Worm (Caenorhabditis elegans) whole organism, L4 larva: ENCODE data around the gene F43G6.8.

ENCODE experiments used
- F49E8.2 ChIP-seq: sonication (generic microtip); optimal IDR thresholded peaks from 2 replicates; lab custom pipeline; 2016; ENCODE audit warnings: missing compliant biosample characterization, mild to moderate bottlenecking, missing genetic modification characterization, borderline replicate concordance
- Y48G9A.11 ChIP-seq: fragments of 200-800 bp; sonication (Bioruptor generic); IDR thresholded peaks from 2 replicates; pipeline ENCODE4 v1.3.6; 2022; ENCODE audit warnings: missing genetic modification reagents, missing genetic modification characterization, missing compliant biosample characterization
- aha-1 ChIP-seq: fragments of 150-350 bp; peaks from one replicate; lab custom pipeline; 2014; ENCODE audit warnings: missing biosample characterization, missing genetic modification characterization
- ama-1 ChIP-seq: fragments of 150-350 bp; optimal IDR thresholded peaks from 2 replicates; lab custom pipeline; 2014; ENCODE audit warnings: inconsistent platforms, mixed read lengths
- daf-16 ChIP-seq, 3 experiments: sonication (generic microtip); optimal IDR thresholded peaks; 2 replicates each; lab custom pipeline; 2016 to 2017; ENCODE audit warnings: missing genetic modification characterization in 3 of 3, missing genetic modification reagents in 3 of 3, mild to moderate bottlenecking in 2 of 3, missing compliant biosample characterization in 2 of 3, missing biosample characterization in 1 of 3, moderate library complexity in 1 of 3
- daf-19 ChIP-seq: fragments of 200-800 bp; sonication (Bioruptor generic); conservative IDR thresholded peaks from 2 replicates; pipeline ENCODE4 v1.3.6; 2022; ENCODE audit warnings: missing genetic modification characterization, missing compliant biosample characterization
- dmd-6 ChIP-seq: fragments of 200-800 bp; sonication (Bioruptor generic); IDR thresholded peaks from 2 replicates; pipeline ENCODE4 v1.3.6; 2022; ENCODE audit warnings: missing genetic modification reagents, missing genetic modification characterization, missing compliant biosample characterization
- dmd-8 ChIP-seq: fragments of 200-800 bp; sonication (Bioruptor generic); IDR thresholded peaks from 2 replicates; pipeline ENCODE4 v1.3.6; 2022; ENCODE audit warnings: missing genetic modification characterization, missing compliant biosample characterization
- dmd-9 ChIP-seq: fragments of 200-800 bp; sonication (Bioruptor generic); IDR thresholded peaks from 2 replicates; pipeline ENCODE4 v1.3.6; 2022; ENCODE audit warnings: missing genetic modification reagents, missing genetic modification characterization, missing compliant biosample characterization
- dpl-1 ChIP-seq: fragments of 150-350 bp; optimal IDR thresholded peaks from 2 replicates; lab custom pipeline; 2014; ENCODE audit warnings: missing biosample characterization, missing genetic modification reagents, missing genetic modification characterization
- dve-1 ChIP-seq: sonication (generic microtip); optimal IDR thresholded peaks from 2 replicates; lab custom pipeline; 2017; ENCODE audit warnings: antibody characterized with exemption, mild to moderate bottlenecking, missing genetic modification characterization, missing compliant biosample characterization; ENCODE audit not compliant: insufficient read depth
- fkh-10 ChIP-seq: fragments of 150-350 bp; optimal IDR thresholded peaks from 2 replicates; lab custom pipeline; 2014; ENCODE audit warnings: missing biosample characterization, missing genetic modification reagents, missing genetic modification characterization
- gei-8 ChIP-seq: fragments of 200-800 bp; sonication (Bioruptor generic); optimal IDR thresholded peaks from 2 replicates; lab custom pipeline; 2018; ENCODE audit warnings: mild to moderate bottlenecking, missing genetic modification characterization, missing compliant biosample characterization
- hif-1 ChIP-seq, 2 experiments: sonication (generic microtip); optimal IDR thresholded peaks; 2 replicates each; lab custom pipeline; 2016 to 2017; ENCODE audit warnings: missing compliant biosample characterization in 2 of 2, missing genetic modification characterization in 2 of 2, missing genetic modification reagents in 2 of 2, missing genotype in 2 of 2, mild to moderate bottlenecking in 1 of 2
- hlh-11 ChIP-seq: fragments of 200-800 bp; sonication (Bioruptor generic); optimal IDR thresholded peaks from 2 replicates; lab custom pipeline; 2018; ENCODE audit warnings: mild to moderate bottlenecking, missing genetic modification characterization, missing compliant biosample characterization
- hlh-30 ChIP-seq: sonication (generic microtip); optimal IDR thresholded peaks from 2 replicates; lab custom pipeline; 2017; ENCODE audit warnings: antibody characterized with exemption, mild to moderate bottlenecking, missing genetic modification characterization, missing compliant biosample characterization; ENCODE audit not compliant: insufficient read depth
- hmg-1.1 ChIP-seq: fragments of 200-800 bp; sonication (Bioruptor generic); IDR thresholded peaks from 2 replicates; pipeline ENCODE4 v1.3.6; 2022; ENCODE audit warnings: missing genetic modification reagents, missing genetic modification characterization, missing compliant biosample characterization
- jun-1 ChIP-seq: fragments of 150-350 bp; optimal IDR thresholded peaks from 2 replicates; lab custom pipeline; 2014; ENCODE audit warnings: missing biosample characterization, missing genetic modification reagents, missing genetic modification characterization
- lin-1 ChIP-seq: fragments of 200-800 bp; sonication (Bioruptor generic); IDR thresholded peaks from 2 replicates; pipeline ENCODE4 v1.3.6; 2022; ENCODE audit warnings: missing genetic modification reagents, missing genetic modification characterization, missing compliant biosample characterization
- lin-29 ChIP-seq: fragments of 200-800 bp; sonication (Bioruptor generic); IDR thresholded peaks from 2 replicates; pipeline ENCODE4 v1.3.6; 2022; ENCODE audit warnings: missing genetic modification reagents, missing genetic modification characterization, missing compliant biosample characterization
- lin-38 ChIP-seq: fragments of 200-800 bp; sonication (Bioruptor generic); IDR thresholded peaks from 2 replicates; pipeline ENCODE4 v1.3.6; 2022; ENCODE audit warnings: missing genetic modification reagents, missing genetic modification characterization, missing compliant biosample characterization
- madf-5 ChIP-seq, 2 experiments: fragments of 200-800 bp; sonication (Bioruptor generic); IDR thresholded peaks; 2 replicates each; pipeline ENCODE4 v1.3.6; 2022; ENCODE audit warnings: missing compliant biosample characterization in 2 of 2, missing genetic modification characterization in 2 of 2
- mdl-1 ChIP-seq, 2 experiments: fragments of 150-350 bp in 1 of 2; sonication (generic microtip) in 1 of 2; optimal IDR thresholded peaks; 2 replicates each; lab custom pipeline; 2014 to 2017; ENCODE audit warnings: missing biosample characterization in 2 of 2, missing genetic modification characterization in 2 of 2
- mdt-29 ChIP-seq: fragments of 200-800 bp; sonication (Bioruptor generic); IDR thresholded peaks from 2 replicates; pipeline ENCODE4 v1.3.6; 2022; ENCODE audit warnings: missing genetic modification reagents, missing genetic modification characterization, missing compliant biosample characterization
- mep-1 ChIP-seq: fragments of 150-350 bp; sonication (generic microtip); optimal IDR thresholded peaks from 3 replicates; lab custom pipeline; 2014; ENCODE audit warnings: missing biosample characterization, missing genetic modification characterization
- mes-2 ChIP-seq: sonication (generic microtip); optimal IDR thresholded peaks from 2 replicates; lab custom pipeline; 2016; ENCODE audit warnings: missing genotype, mild to moderate bottlenecking, missing genetic modification characterization, missing compliant biosample characterization; ENCODE audit not compliant: poor library complexity, severe bottlenecking
- mxl-3 ChIP-seq: fragments of 200-800 bp; sonication (Bioruptor generic); optimal IDR thresholded peaks from 2 replicates; lab custom pipeline; 2018; ENCODE audit warnings: mild to moderate bottlenecking, missing genetic modification characterization, missing compliant biosample characterization
- nhr-10 ChIP-seq: fragments of 150-350 bp; optimal IDR thresholded peaks from 2 replicates; lab custom pipeline; 2014; ENCODE audit warnings: missing biosample characterization, missing genetic modification characterization
- nhr-102 ChIP-seq: sonication (generic microtip); optimal IDR thresholded peaks from 2 replicates; lab custom pipeline; 2016; ENCODE audit warnings: mild to moderate bottlenecking, missing genetic modification characterization, moderate library complexity, missing compliant biosample characterization
- nhr-11 ChIP-seq: fragments of 150-350 bp; optimal IDR thresholded peaks from 2 replicates; lab custom pipeline; 2014; ENCODE audit warnings: missing biosample characterization, missing genetic modification characterization
- nhr-28 ChIP-seq: fragments of 150-350 bp; optimal IDR thresholded peaks from 2 replicates; lab custom pipeline; 2014; ENCODE audit warnings: missing biosample characterization, missing genetic modification characterization
- nhr-48 ChIP-seq: sonication (generic microtip); optimal IDR thresholded peaks from 2 replicates; lab custom pipeline; 2016; ENCODE audit warnings: mild to moderate bottlenecking, missing genetic modification characterization, missing compliant biosample characterization
- nhr-6 ChIP-seq: fragments of 150-350 bp; optimal IDR thresholded peaks from 2 replicates; lab custom pipeline; 2014; ENCODE audit warnings: missing biosample characterization, missing genetic modification characterization
- sdz-12 ChIP-seq: fragments of 200-800 bp; sonication (Bioruptor generic); optimal IDR thresholded peaks from 2 replicates; lab custom pipeline; 2018; ENCODE audit warnings: mild to moderate bottlenecking, missing genetic modification characterization, missing compliant biosample characterization
- unc-130 ChIP-seq: sonication (generic microtip); optimal IDR thresholded peaks from 2 replicates; lab custom pipeline; 2016; ENCODE audit warnings: missing genetic modification reagents, missing genetic modification characterization, missing compliant biosample characterization
- zfp-3 ChIP-seq: fragments of 200-800 bp; sonication (Bioruptor generic); conservative IDR thresholded peaks from 2 replicates; pipeline ENCODE4 v1.3.6; 2022; ENCODE audit warnings: missing genetic modification reagents, missing genetic modification characterization, missing compliant biosample characterization
- zip-11 ChIP-seq: fragments of 200-800 bp; sonication (Bioruptor generic); IDR thresholded peaks from 2 replicates; pipeline ENCODE4 v1.3.6; 2022; ENCODE audit warnings: missing genetic modification characterization, missing compliant biosample characterization
- ztf-11 ChIP-seq: fragments of 150-350 bp; optimal IDR thresholded peaks from 2 replicates; lab custom pipeline; 2014; ENCODE audit warnings: missing biosample characterization, missing genetic modification characterization

The F43G6.8 gene

DNA sequence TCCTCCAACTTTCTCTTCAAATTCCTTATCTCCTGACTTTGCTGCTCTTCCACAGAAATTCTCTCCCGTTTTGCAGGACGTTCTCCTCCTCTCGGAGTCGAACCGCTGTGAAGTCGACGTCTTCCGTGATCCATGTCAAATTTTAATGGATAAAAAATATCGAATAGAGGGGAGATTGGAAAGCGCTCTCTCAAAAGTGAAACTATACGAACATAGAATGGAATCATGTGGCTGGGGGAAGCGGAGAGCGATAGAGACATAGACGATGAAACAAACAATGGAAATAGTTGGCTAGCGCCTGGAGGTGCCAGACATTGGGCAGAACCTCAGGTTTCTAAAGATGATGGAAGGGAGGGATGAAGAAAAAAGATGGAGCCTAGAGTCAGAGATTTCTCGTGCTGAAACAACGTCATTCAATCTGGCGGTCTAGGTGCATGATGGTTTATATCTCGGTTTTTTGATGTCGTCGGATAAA, at the start of gene F43G6.8:
Gene F43G6.8 (minus strand): TSS at position 198 of the 475 bp plus-strand sequence.
- no peak for TF ChIP-seq Y48G9A.11
- peak; percentile 64 for TF ChIP-seq hmg-1.1 (GFP tag; lab: Robert Waterston, UW)
- TF ChIP-seq unc-130 (GFP tag; lab: Kevin White, UChicago) = no peak
- TF ChIP-seq hif-1 (tag; optimal IDR thresholded peaks at IDR 0.05; lab: Kevin White, UChicago) = peak in 1 of 2 experiments; percentile 48
- TF ChIP-seq mep-1 = peak; percentile 56
- peak; percentile 36 for TF ChIP-seq mes-2 (tag; lab: Kevin White, UChicago)
- no peak for TF ChIP-seq zfp-3
- TF ChIP-seq nhr-48 (tag; lab: Kevin White, UChicago) = no peak
- no peak for TF ChIP-seq mxl-3
- 0 out of 2 replicates have a peak, but pooled peaks have one; percentile 18 for TF ChIP-seq dmd-8 (GFP tag; lab: Robert Waterston, UW)
- no peak for TF ChIP-seq gei-8 (GFP tag; lab: Kevin White, UChicago)
- peak; percentile 24 for TF ChIP-seq dpl-1 (GFP tag; lab: Kevin White, UChicago)
- TF ChIP-seq hlh-30 (tag; lab: Kevin White, UChicago) = peak; percentile 95
- TF ChIP-seq aha-1 (tag; lab: Kevin White, UChicago) = peak; percentile 75
- TF ChIP-seq daf-16 (GFP tag; optimal IDR thresholded peaks at IDR 0.05; lab: Kevin White, UChicago) = no peak
- TF ChIP-seq daf-16 (tag; optimal IDR thresholded peaks at IDR 0.05; lab: Kevin White, UChicago) = peak; percentile 2
- TF ChIP-seq sdz-12 (GFP tag; lab: Kevin White, UChicago) = no peak
- TF ChIP-seq nhr-6 (tag; lab: Kevin White, UChicago) = peak; percentile 23
- peak; percentile 80 for TF ChIP-seq nhr-11
- peak; percentile 73 for TF ChIP-seq ama-1 (lab: Kevin White, UChicago)
- TF ChIP-seq hlh-11 (tag; lab: Kevin White, UChicago) = peak; percentile 74
- TF ChIP-seq mdl-1 (tag; optimal IDR thresholded peaks at IDR 0.05; lab: Kevin White, UChicago) = peak in 1 of 2 experiments; percentile 74
- peak; percentile 53 for TF ChIP-seq nhr-28 (tag; lab: Kevin White, UChicago)
- TF ChIP-seq lin-29 (GFP tag; lab: Robert Waterston, UW) = no peak
- TF ChIP-seq, all 104 proteins: peak for 15

DNA sequence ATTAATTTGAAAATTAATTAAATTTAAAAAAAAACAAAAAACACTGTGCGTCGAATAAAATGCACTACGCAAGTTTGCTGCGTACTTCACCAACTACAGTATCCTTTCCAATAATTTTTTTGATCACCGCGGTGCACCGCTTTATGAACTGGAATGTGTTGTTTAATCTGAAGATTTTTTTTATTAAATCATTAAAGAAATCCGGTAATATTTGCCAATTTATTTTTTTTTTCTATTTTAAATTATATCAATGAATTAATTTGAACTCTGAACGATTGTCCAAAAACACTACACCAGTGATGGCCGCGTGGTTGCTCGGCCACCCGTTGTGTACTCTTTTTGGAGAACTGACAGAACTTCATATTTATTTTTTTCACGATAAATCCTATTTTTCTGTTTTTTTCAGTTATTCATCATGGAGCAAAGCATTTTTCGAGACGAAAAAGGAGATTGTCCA, 46.8 kb upstream of the F43G6.8 start, which contains the start of gene K12D12.5:
Gene K12D12.5 (plus strand): TSS at position 407 of the 457 bp plus-strand sequence.
- peak; percentile 58 for TF ChIP-seq Y48G9A.11
- 0 out of 2 replicates have a peak, but pooled peaks have one; percentile 27 for TF ChIP-seq lin-38 (GFP tag; lab: Robert Waterston, UW)
- 0 out of 2 replicates have a peak, but pooled peaks have one; percentile 21 for TF ChIP-seq dmd-9 (GFP tag; lab: Robert Waterston, UW)
- peak; percentile 80 for TF ChIP-seq mes-2 (tag; lab: Kevin White, UChicago)
- TF ChIP-seq dmd-8 (GFP tag; lab: Robert Waterston, UW) = no peak
- TF ChIP-seq dmd-6 (GFP tag; lab: Robert Waterston, UW) = peak; percentile 34; the same call in 1 of the 2 replicates
- peak; percentile 93 for TF ChIP-seq unc-130 (GFP tag; lab: Kevin White, UChicago)
- peak; percentile 42 for TF ChIP-seq F49E8.2 (tag; lab: Kevin White, UChicago)
- TF ChIP-seq gei-8 (GFP tag; lab: Kevin White, UChicago) = no peak
- no peak for TF ChIP-seq mdt-29 (GFP tag; lab: Robert Waterston, UW)

DNA sequence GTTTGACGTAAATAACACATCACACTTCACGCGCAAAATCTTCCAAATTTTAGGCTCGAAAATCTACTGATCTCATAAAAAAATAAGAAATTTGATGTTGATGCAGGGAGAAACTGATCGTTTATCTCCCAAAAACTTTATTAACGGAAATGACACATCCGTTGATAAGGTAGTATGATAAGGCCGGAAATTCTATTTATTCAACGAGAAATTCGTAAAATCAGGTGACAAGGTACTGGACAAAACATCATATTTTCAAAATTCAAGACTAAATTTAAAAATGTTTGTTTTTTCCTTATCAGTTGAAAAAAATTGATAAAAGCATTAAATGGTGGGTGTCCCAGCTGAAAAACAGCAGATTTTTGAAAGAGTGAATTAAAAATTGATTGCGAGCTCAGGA, 45.9 kb upstream of the F43G6.8 start:
- TF ChIP-seq unc-130 (GFP tag; lab: Kevin White, UChicago) (no peak), jun-1 (tag; lab: Kevin White, UChicago) (no peak), nhr-10 (tag; lab: Kevin White, UChicago) (no peak), mdt-29 (GFP tag; lab: Robert Waterston, UW) (no peak), daf-16 (GFP tag; optimal IDR thresholded peaks at IDR 0.05; lab: Kevin White, UChicago) (no peak), daf-16 (tag; optimal IDR thresholded peaks at IDR 0.05; lab: Kevin White, UChicago) (peak; percentile 49)

DNA sequence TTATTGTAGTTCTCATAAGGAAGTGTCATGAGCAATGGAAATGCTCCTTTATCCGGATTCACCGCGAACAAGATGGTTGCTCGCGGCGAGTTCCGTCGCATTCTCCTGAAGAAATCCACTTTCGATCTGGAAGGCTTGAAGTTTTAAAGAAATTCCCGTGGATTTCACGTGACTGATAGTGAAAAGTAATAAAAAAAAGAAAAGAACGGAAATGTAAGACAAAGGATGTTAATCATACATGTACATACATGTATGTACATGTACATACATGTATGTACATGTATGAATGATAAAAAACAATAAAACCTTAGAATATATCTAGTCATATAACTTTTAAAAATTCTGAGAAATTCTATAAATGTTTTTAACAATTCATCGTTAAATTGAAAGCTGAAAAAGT, 42.5 kb upstream of the F43G6.8 start, which contains the start of gene clh-1:
Gene clh-1 (minus strand): TSS at position 101 of the 400 bp plus-strand sequence.
- TF ChIP-seq hmg-1.1 (GFP tag; lab: Robert Waterston, UW) (no peak), zip-11 (GFP tag; lab: Robert Waterston, UW) (no peak), zfp-3 (no peak), dve-1 (tag; lab: Kevin White, UChicago) (no peak), daf-16 (GFP tag; optimal IDR thresholded peaks at IDR 0.05; lab: Kevin White, UChicago) (no peak), daf-16 (tag; optimal IDR thresholded peaks at IDR 0.05; lab: Kevin White, UChicago) (no peak), dpl-1 (GFP tag; lab: Kevin White, UChicago) (no peak), lin-1 (no peak), ztf-11 (tag; lab: Kevin White, UChicago) (no peak), daf-19 (GFP tag; lab: Robert Waterston, UW) (no peak), sdz-12 (GFP tag; lab: Kevin White, UChicago) (no peak), lin-38 (GFP tag; lab: Robert Waterston, UW) (no peak), madf-5 (GFP tag; IDR thresholded peaks at IDR 0.05; lab: Robert Waterston, UW) (no peak), nhr-102 (tag; lab: Kevin White, UChicago) (no peak), hif-1 (tag; optimal IDR thresholded peaks at IDR 0.05; lab: Kevin White, UChicago) (no peak), unc-130 (GFP tag; lab: Kevin White, UChicago) (no peak), fkh-10 (GFP tag; lab: Kevin White, UChicago) (no peak)
